Worm (Caenorhabditis elegans): ENCODE results near the gene srj-13.
A peak's percentile ranks its signal among the peaks of the same experiment; 100 is the strongest.

Gene srj-13

ce11 chrV:7424336-7424735 is 21.9 kb downstream of the srj-13 start, which contains the start of gene F18E3.10:
F18E3.10 (minus strand) TSS chrV:7424436.
- TF ChIP-seq zip-4 (GFP tag; optimal IDR thresholded peaks at IDR 0.05) (no peak), hpl-2 (GFP tag; optimal IDR thresholded peaks at IDR 0.05) (no peak), ceh-8 (GFP tag; optimal IDR thresholded peaks at IDR 0.05) (no peak), skn-1 (tag; optimal IDR thresholded peaks at IDR 0.05) (no peak), Y116A8C.19 (tag; optimal IDR thresholded peaks at IDR 0.05; ENCODE audit: borderline replicate concordance) (no peak), ceh-82 (tag; optimal IDR thresholded peaks at IDR 0.05) (no peak), nhr-11 (tag; optimal IDR thresholded peaks at IDR 0.05) (no peak), nhr-71 (tag; optimal IDR thresholded peaks at IDR 0.05) (no peak), blmp-1 (tag; optimal IDR thresholded peaks at IDR 0.05) (no peak), ceh-90 (tag; optimal IDR thresholded peaks at IDR 0.05) (no peak), fos-1 (tag; optimal IDR thresholded peaks at IDR 0.05) (no peak)

ce11 chrV:7426594-7426993 is 24.1 kb downstream of the srj-13 start, which contains the start of gene srw-68:
srw-68 (minus strand) TSS chrV:7426694.
- TF ChIP-seq hlh-17 (GFP tag; optimal IDR thresholded peaks at IDR 0.05; ENCODE audit: borderline replicate concordance) (no peak), mep-1 (tag; optimal IDR thresholded peaks at IDR 0.05) (no peak), nhr-19 (GFP tag; conservative IDR thresholded peaks at IDR 0.05) (no peak), snpc-4 (tag; optimal IDR thresholded peaks at IDR 0.05) (no peak), isw-1 (GFP tag; IDR thresholded peaks at IDR 0.05) (no peak), ceh-8 (GFP tag; optimal IDR thresholded peaks at IDR 0.05) (no peak), mdl-1 (tag; optimal IDR thresholded peaks at IDR 0.05) (no peak)

- no peak for TF ChIP-seq pqm-1 (tag; optimal IDR thresholded peaks at IDR 0.05)
- TF ChIP-seq unc-130 (tag; optimal IDR thresholded peaks at IDR 0.05) = no peak
- TF ChIP-seq lin-14 (GFP tag; optimal IDR thresholded peaks at IDR 0.05) = no peak
- TF ChIP-seq unc-98 (GFP tag; IDR thresholded peaks at IDR 0.05) = no peak
- TF ChIP-seq Y116A8C.19 (tag; optimal IDR thresholded peaks at IDR 0.05; ENCODE audit: borderline replicate concordance) = no peak
- no peak for TF ChIP-seq lsy-2 (tag; optimal IDR thresholded peaks at IDR 0.05)
- TF ChIP-seq dpl-1 (GFP tag; optimal IDR thresholded peaks at IDR 0.05) = no peak
- TF ChIP-seq xbp-1 (tag; optimal IDR thresholded peaks at IDR 0.05) = no peak
- TF ChIP-seq fos-1 (tag; optimal IDR thresholded peaks at IDR 0.05) = no peak
- no peak for TF ChIP-seq ztf-11 (tag; optimal IDR thresholded peaks at IDR 0.05)
- no peak for TF ChIP-seq elt-3 (tag; optimal IDR thresholded peaks at IDR 0.05)
- TF ChIP-seq ztf-4 (tag; optimal IDR thresholded peaks at IDR 0.05) = no peak
These were observed 26.4 kb downstream of the srj-13 start, which contains the start of gene srw-69 for ce11 chrV:7428880-7429279. srw-69 (minus strand) TSS chrV:7428980.

ce11 chrV:7431016-7431415 is 28.6 kb downstream of the srj-13 start, which contains the start of gene srw-71:
srw-71 (minus strand) TSS chrV:7431116.
- TF ChIP-seq fkh-8 (tag; optimal IDR thresholded peaks at IDR 0.05) = peak; percentile 33
- no peak for TF ChIP-seq nhr-47 (tag; optimal IDR thresholded peaks at IDR 0.05)
- TF ChIP-seq nhr-11 (tag; optimal IDR thresholded peaks at IDR 0.05) = peak; percentile 30

- peak; percentile 44 for TF ChIP-seq snu-23 (GFP tag; optimal IDR thresholded peaks at IDR 0.05)
- TF ChIP-seq ceh-88 (GFP tag; IDR thresholded peaks at IDR 0.05) = 0 out of 2 replicates have a peak, but pooled peaks have one; percentile 10
- TF ChIP-seq fkh-4 (tag; optimal IDR thresholded peaks at IDR 0.05; ENCODE audit: borderline replicate concordance) = no peak
- no peak for TF ChIP-seq C34B4.2 (tag; optimal IDR thresholded peaks at IDR 0.05)
- TF ChIP-seq elt-3 (tag; optimal IDR thresholded peaks at IDR 0.05) = peak in 1 of 6 experiments; percentile 35
- no peak for TF ChIP-seq dpl-1 (GFP tag; optimal IDR thresholded peaks at IDR 0.05)
- no peak for TF ChIP-seq mdl-1 (tag; optimal IDR thresholded peaks at IDR 0.05)
- TF ChIP-seq nhr-85 (tag) = peak; percentile 53
- TF ChIP-seq efl-1 (optimal IDR thresholded peaks at IDR 0.05) = no peak
- peak in 1 of 2 experiments; percentile 80 for TF ChIP-seq efl-1 (GFP tag; optimal IDR thresholded peaks at IDR 0.05 in 1 of 2)
- no peak for TF ChIP-seq ceh-90 (tag; optimal IDR thresholded peaks at IDR 0.05)
- no peak for TF ChIP-seq lin-14 (GFP tag; optimal IDR thresholded peaks at IDR 0.05)
- no peak for TF ChIP-seq unc-98 (GFP tag; IDR thresholded peaks at IDR 0.05)
- TF ChIP-seq hlh-4 (tag; optimal IDR thresholded peaks at IDR 0.05) = no peak
- no peak for TF ChIP-seq nhr-11 (tag; optimal IDR thresholded peaks at IDR 0.05)
- peak; percentile 21 for TF ChIP-seq lir-3 (tag; optimal IDR thresholded peaks at IDR 0.05; ENCODE audit: poor library complexity)
- TF ChIP-seq ama-1 (optimal IDR thresholded peaks at IDR 0.05) = peak; percentile 52
- TF ChIP-seq nhr-90 (tag; optimal IDR thresholded peaks at IDR 0.05; ENCODE audit: poor library complexity) = peak; percentile 24
- no peak for TF ChIP-seq grh-1 (GFP tag; IDR thresholded peaks at IDR 0.05)
- TF ChIP-seq lin-39 (tag; optimal IDR thresholded peaks at IDR 0.05) = no peak
- TF ChIP-seq unc-30 (tag; optimal IDR thresholded peaks at IDR 0.05) = no peak
These were observed 30.1 kb downstream of the srj-13 start for ce11 chrV:7432441-7433146.

All from whole organism, L1 larva.